Comparison of ENCODE assay signal across 4 fruit fly cellular contexts in the genomic region with DNA sequence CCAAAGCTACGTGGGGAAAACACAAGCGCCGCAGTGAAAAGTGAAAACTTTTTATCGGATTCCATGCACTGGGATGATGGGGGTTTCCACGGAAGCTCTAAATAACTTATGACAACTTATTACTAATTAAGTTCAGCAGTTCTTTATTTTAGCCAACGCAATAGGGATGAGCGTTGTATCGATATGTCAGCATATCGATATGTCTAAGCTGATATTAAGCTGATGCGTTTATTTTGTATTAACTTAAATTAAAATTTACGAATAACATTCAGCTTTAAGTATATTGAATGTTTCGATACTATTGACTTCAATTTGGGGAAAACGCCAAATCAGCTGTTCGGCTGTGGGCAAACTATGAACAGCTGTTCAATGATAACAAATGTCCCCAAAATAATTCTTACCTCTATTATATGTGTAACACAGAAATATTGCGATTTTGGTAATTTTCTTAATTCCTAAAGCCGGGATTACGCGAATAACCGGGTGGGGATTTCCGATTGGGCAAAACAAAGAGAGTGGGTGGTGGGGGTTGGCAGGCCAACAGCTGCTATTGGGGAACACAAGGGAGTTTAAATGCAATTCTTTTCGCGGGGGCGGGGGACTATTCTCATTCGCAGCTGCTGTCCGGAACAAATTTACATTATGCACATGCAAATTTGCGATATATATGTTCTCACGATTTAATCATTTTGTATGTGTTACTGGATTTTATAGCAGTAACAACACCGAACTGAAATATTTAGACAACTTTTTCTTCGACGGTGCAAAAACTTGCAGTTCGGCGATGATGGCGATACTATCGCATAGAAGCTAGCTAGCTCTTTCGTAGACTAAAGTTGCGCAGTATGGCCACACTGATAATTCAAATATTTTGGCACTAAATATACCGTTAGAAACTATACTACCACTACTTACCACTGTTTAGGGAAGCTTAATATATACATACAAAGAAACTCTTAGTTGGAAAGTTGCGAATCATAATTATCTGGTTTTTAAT.
TF ChIP-seq lines count a peak whose summit lies in the region.

A gene (minus strand): TSS at position 733 of the 997 bp plus-strand sequence.

- no peak for TF ChIP-seq CTCF in whole organism, embryonic (GFP tag; optimal IDR thresholded peaks at IDR 0.05; lab: Kevin White, UChicago)

TF ChIP-seq in whole organism, adult, 20 proteins besides CTCF, POLR2A, EP300 and RAD21:
- no peak for TF ChIP-seq Clk (GFP tag; optimal IDR thresholded peaks at IDR 0.05; lab: Kevin White, UChicago)
- peak; percentile 3 for TF ChIP-seq CG7045 (GFP tag; optimal IDR thresholded peaks at IDR 0.05; lab: Kevin White, UChicago)
- TF ChIP-seq CG11617 (GFP tag; optimal IDR thresholded peaks at IDR 0.05; lab: Kevin White, UChicago), result peak; percentile 15
- peak; percentile 38 for TF ChIP-seq Mnt (GFP tag; optimal IDR thresholded peaks at IDR 0.05; lab: Kevin White, UChicago)
- TF ChIP-seq CG12768 (GFP tag; optimal IDR thresholded peaks at IDR 0.05; lab: Kevin White, UChicago), result peak; percentile 24
- no peak for TF ChIP-seq cnc (optimal IDR thresholded peaks at IDR 0.05; lab: Kevin White, UChicago)
- TF ChIP-seq Hr96 (GFP tag; optimal IDR thresholded peaks at IDR 0.05; lab: Kevin White, UChicago), result no peak
- TF ChIP-seq tj (GFP tag; optimal IDR thresholded peaks at IDR 0.05; lab: Kevin White, UChicago), result peak; percentile 45
- TF ChIP-seq CG33017 (tag; optimal IDR thresholded peaks at IDR 0.05; lab: Kevin White, UChicago), result no peak
- peak; percentile 67 for TF ChIP-seq ovo (GFP tag; optimal IDR thresholded peaks at IDR 0.05; lab: Kevin White, UChicago)
- peak; percentile 29 for TF ChIP-seq kay (GFP tag; lab: Kevin White, UChicago; ENCODE audit: borderline replicate concordance)

TF ChIP-seq in whole organism, embryonic, 481 proteins besides CTCF, POLR2A, EP300 and RAD21 (continues in another document):
- TF ChIP-seq CG2199 (GFP tag; IDR thresholded peaks at IDR 0.05; lab: Robert Waterston, UW), result no peak
- TF ChIP-seq emc (GFP tag; optimal IDR thresholded peaks at IDR 0.05; lab: Kevin White, UChicago), result no peak
- TF ChIP-seq al (GFP tag; IDR thresholded peaks at IDR 0.05; lab: Robert Waterston, UW), result no peak
- TF ChIP-seq Stat92E (GFP tag; optimal IDR thresholded peaks at IDR 0.05; lab: Kevin White, UChicago), result no peak
- no peak for TF ChIP-seq Usf (GFP tag; optimal IDR thresholded peaks at IDR 0.05; lab: Kevin White, UChicago)
- no peak for TF ChIP-seq CG31388 (GFP tag; optimal IDR thresholded peaks at IDR 0.05; lab: Kevin White, UChicago)
- TF ChIP-seq CG15479 (GFP tag; optimal IDR thresholded peaks at IDR 0.05; lab: Kevin White, UChicago), result no peak
- TF ChIP-seq CG10321 (GFP tag; IDR thresholded peaks at IDR 0.05; lab: Robert Waterston, UW), result no peak
- no peak for TF ChIP-seq CG18764 (GFP tag; optimal IDR thresholded peaks at IDR 0.05; lab: Kevin White, UChicago)
- TF ChIP-seq NfI (GFP tag; optimal IDR thresholded peaks at IDR 0.05; lab: Kevin White, UChicago), result no peak
- TF ChIP-seq bigmax (GFP tag; optimal IDR thresholded peaks at IDR 0.05; lab: Kevin White, UChicago), result no peak
- no peak for TF ChIP-seq CG18476 (GFP tag; optimal IDR thresholded peaks at IDR 0.05; lab: Kevin White, UChicago)
- no peak for TF ChIP-seq CG8765 (GFP tag; IDR thresholded peaks at IDR 0.05; lab: Robert Waterston, UW)
- TF ChIP-seq bbx (GFP tag; IDR thresholded peaks at IDR 0.05; lab: Robert Waterston, UW; ENCODE audit: partially characterized antibody), result peak; percentile 89
- no peak for TF ChIP-seq CG4730 (GFP tag; IDR thresholded peaks at IDR 0.05; lab: Robert Waterston, UW)
- no peak for TF ChIP-seq CG12942 (GFP tag; optimal IDR thresholded peaks at IDR 0.05; lab: Kevin White, UChicago)
- no peak for TF ChIP-seq dysf (GFP tag; IDR thresholded peaks at IDR 0.05; lab: Robert Waterston, UW)
- no peak for TF ChIP-seq fd64A (GFP tag; optimal IDR thresholded peaks at IDR 0.05; lab: Kevin White, UChicago)
- no peak for TF ChIP-seq repo (GFP tag; optimal IDR thresholded peaks at IDR 0.05; lab: Kevin White, UChicago)
- TF ChIP-seq ind (GFP tag; optimal IDR thresholded peaks at IDR 0.05; lab: Kevin White, UChicago), result no peak
- peak; percentile 75 for TF ChIP-seq nerfin-2 (GFP tag; IDR thresholded peaks at IDR 0.05; lab: Robert Waterston, UW; ENCODE audit: partially characterized antibody)
- TF ChIP-seq CG8478 (optimal IDR thresholded peaks at IDR 0.05; lab: Kevin White, UChicago), result no peak
- TF ChIP-seq z (GFP tag; IDR thresholded peaks at IDR 0.05; lab: Robert Waterston, UW), result no peak
- no peak for TF ChIP-seq grn (GFP tag; optimal IDR thresholded peaks at IDR 0.05; lab: Kevin White, UChicago)

TF ChIP-seq in whole organism, prepupa, 60 proteins besides CTCF, POLR2A, EP300 and RAD21:
- TF ChIP-seq ss (GFP tag; optimal IDR thresholded peaks at IDR 0.05; lab: Kevin White, UChicago) (no peak), Sox14 (GFP tag; optimal IDR thresholded peaks at IDR 0.05; lab: Kevin White, UChicago) (peak; percentile 50), esn (GFP tag; optimal IDR thresholded peaks at IDR 0.05; lab: Kevin White, UChicago) (peak; percentile 41)
TF ChIP-seq in whole organism, prepupa: peak in this region for 2.

TF ChIP-seq in whole organism, wandering third instar larva, 38 proteins besides CTCF, POLR2A, EP300 and RAD21:
- TF ChIP-seq foxo (GFP tag; optimal IDR thresholded peaks at IDR 0.05; lab: Kevin White, UChicago) (peak in 1 of 2 experiments; percentile 3), CG9705 (GFP tag; optimal IDR thresholded peaks at IDR 0.05; lab: Kevin White, UChicago) (no peak), Rel (GFP tag; optimal IDR thresholded peaks at IDR 0.05; lab: Kevin White, UChicago) (no peak), Rel (tag; optimal IDR thresholded peaks at IDR 0.05; lab: Kevin White, UChicago) (peak; percentile 73), Abd-B (GFP tag; optimal IDR thresholded peaks at IDR 0.05; lab: Kevin White, UChicago) (no peak), Myc (optimal IDR thresholded peaks at IDR 0.05; lab: Kevin White, UChicago) (peak; percentile 24), Hr83 (GFP tag; optimal IDR thresholded peaks at IDR 0.05; lab: Kevin White, UChicago; ENCODE audit: poor library complexity, severe bottlenecking) (peak; percentile 2)
